Fruit fly (Drosophila melanogaster) whole organism, embryonic: ENCODE measurements around the gene Fibp.

Experiments used
- Ada2b ChIP-seq: fragments of 200-800 bp; sonication (Bioruptor generic); IDR thresholded peaks from 2 replicates; pipeline ENCODE4 v1.3.6; 2022; ENCODE audit warnings: missing biosample characterization, missing genetic modification characterization
- Asciz ChIP-seq: fragments of 200-800 bp; sonication (Bioruptor generic); optimal IDR thresholded peaks from 2 replicates; lab custom pipeline; 2017; ENCODE audit warnings: missing biosample characterization, mild to moderate bottlenecking, missing genetic modification characterization, missing genetic modification reagents
- Atf-2 ChIP-seq: fragments of 200-800 bp; sonication (Bioruptor generic); optimal IDR thresholded peaks from 2 replicates; lab custom pipeline; 2016; ENCODE audit warnings: missing biosample characterization, missing genetic modification characterization
- Bteb2 ChIP-seq: fragments of 200-800 bp; sonication (Bioruptor generic); optimal IDR thresholded peaks from 2 replicates; lab custom pipeline; 2016; ENCODE audit warnings: missing biosample characterization, missing genetic modification characterization
- CG10321 ChIP-seq: fragments of 200-800 bp; sonication (Bioruptor generic); IDR thresholded peaks from 2 replicates; pipeline ENCODE4 v1.3.6; 2022; ENCODE audit warnings: missing biosample characterization, missing genetic modification characterization
- CG12071 ChIP-seq: fragments of 200-800 bp; sonication (Bioruptor generic); optimal IDR thresholded peaks from 3 replicates; lab custom pipeline; 2018; ENCODE audit warnings: missing biosample characterization, mild to moderate bottlenecking, missing genetic modification characterization
- CG17328 ChIP-seq: fragments of 200-800 bp; sonication (Bioruptor generic); IDR thresholded peaks from 2 replicates; pipeline ENCODE4 v1.3.6; 2022; ENCODE audit warnings: missing biosample characterization, missing genetic modification characterization
- CG17802 ChIP-seq: fragments of 200-800 bp; sonication (Bioruptor generic); optimal IDR thresholded peaks from 2 replicates; lab custom pipeline; 2018; ENCODE audit warnings: missing biosample characterization, mild to moderate bottlenecking, missing genetic modification characterization, moderate library complexity
- CG3726 ChIP-seq: fragments of 200-800 bp; sonication (Bioruptor generic); IDR thresholded peaks from 3 replicates; pipeline ENCODE4, ENCODE4 v1.3.6; 2022; ENCODE audit warnings: missing biosample characterization, missing genetic modification characterization
- CG42726 ChIP-seq: fragments of 200-800 bp; sonication (Bioruptor generic); IDR thresholded peaks from 2 replicates; pipeline ENCODE4 v1.3.6; 2022; ENCODE audit warnings: missing biosample characterization, missing genetic modification characterization; ENCODE audit not compliant: partially characterized antibody
- CG6254 ChIP-seq: fragments of 200-800 bp; sonication (Bioruptor generic); optimal IDR thresholded peaks from 3 replicates; lab custom pipeline; 2017; ENCODE audit warnings: mild to moderate bottlenecking, missing biosample characterization, missing genetic modification reagents, missing genetic modification characterization
- CG9437 ChIP-seq: fragments of 200-800 bp; sonication (Bioruptor generic); optimal IDR thresholded peaks from 2 replicates; lab custom pipeline; 2018; ENCODE audit warnings: missing biosample characterization, mild to moderate bottlenecking, missing genetic modification characterization
- CG9797 ChIP-seq: fragments of 200-800 bp; sonication (Bioruptor generic); optimal IDR thresholded peaks from 3 replicates; lab custom pipeline; 2018; ENCODE audit warnings: missing biosample characterization, mild to moderate bottlenecking, missing genetic modification characterization
- Chrac-16 ChIP-seq: fragments of 200-800 bp; sonication (Bioruptor generic); optimal IDR thresholded peaks from 3 replicates; lab custom pipeline; 2016; ENCODE audit warnings: missing biosample characterization, missing genetic modification characterization
- Dip2 ChIP-seq: fragments of 200-800 bp; sonication (Bioruptor generic); IDR thresholded peaks from 2 replicates; pipeline ENCODE4 v1.3.6; 2022; ENCODE audit warnings: missing biosample characterization, missing genetic modification characterization
- Dp ChIP-seq: fragments of 200-800 bp; sonication (Bioruptor generic); optimal IDR thresholded peaks from 2 replicates; lab custom pipeline; 2018; ENCODE audit warnings: missing biosample characterization, mild to moderate bottlenecking, missing genetic modification characterization, moderate library complexity
- Drgx ChIP-seq: fragments of 200-800 bp; sonication (Bioruptor generic); IDR thresholded peaks from 2 replicates; pipeline ENCODE4 v1.3.6; 2022; ENCODE audit warnings: missing biosample characterization, missing genetic modification characterization
- ERR ChIP-seq: fragments of 200-800 bp; sonication (Bioruptor generic); optimal IDR thresholded peaks from 2 replicates; lab custom pipeline; 2016; ENCODE audit warnings: missing biosample characterization, missing genetic modification characterization
- Eip74EF ChIP-seq, 2 experiments: fragments of 200-800 bp in 1 of 2; fragments of >200 bp in 1 of 2; sonication (Bioruptor generic) in 1 of 2; optimal IDR thresholded peaks; 2 replicates each; lab custom pipeline; 2017 to 2019; ENCODE audit warnings: missing biosample characterization in 2 of 2, missing genetic modification characterization in 2 of 2, mild to moderate bottlenecking in 1 of 2, moderate library complexity in 1 of 2
- Fer1 ChIP-seq: fragments of 200-800 bp; sonication (Bioruptor generic); optimal IDR thresholded peaks from 2 replicates; lab custom pipeline; 2017; ENCODE audit warnings: missing biosample characterization, mild to moderate bottlenecking, missing genetic modification characterization
- Gsc ChIP-seq: fragments of 200-800 bp; sonication (Bioruptor generic); IDR thresholded peaks from 2 replicates; pipeline ENCODE4 v1.3.6; 2022; ENCODE audit warnings: missing biosample characterization, missing genetic modification characterization
- HLH54F ChIP-seq: fragments of 200-800 bp; sonication (Bioruptor generic); optimal IDR thresholded peaks from 3 replicates; lab custom pipeline; 2016; ENCODE audit warnings: missing biosample characterization, missing genetic modification characterization
- Hey ChIP-seq: fragments of 200-800 bp; sonication (Bioruptor generic); optimal IDR thresholded peaks from 3 replicates; lab custom pipeline; 2018; ENCODE audit warnings: missing biosample characterization, mild to moderate bottlenecking, missing genetic modification characterization
- Lpt ChIP-seq: fragments of >200 bp; optimal IDR thresholded peaks from 2 replicates; lab custom pipeline; 2018; ENCODE audit warnings: missing biosample characterization, missing genetic modification characterization
- Med ChIP-seq: fragments of 200-800 bp; sonication (Bioruptor generic); peaks from one replicate; lab custom pipeline; 2016; ENCODE audit warnings: missing biosample characterization, missing genetic modification characterization, mild to moderate bottlenecking, inconsistent platforms, moderate library complexity
- Myb ChIP-seq: fragments of 200-800 bp; sonication (Bioruptor generic); optimal IDR thresholded peaks from 2 replicates; lab custom pipeline; 2016; ENCODE audit warnings: missing biosample characterization, missing genetic modification characterization
- NC2β ChIP-seq: fragments of 200-800 bp; sonication (Bioruptor generic); optimal IDR thresholded peaks from 2 replicates; lab custom pipeline; 2016; ENCODE audit warnings: missing biosample characterization, missing genetic modification characterization
- TFAM ChIP-seq: fragments of 200-800 bp; sonication (Bioruptor generic); optimal IDR thresholded peaks from 2 replicates; lab custom pipeline; 2017; ENCODE audit warnings: missing biosample characterization, missing genetic modification characterization, inconsistent platforms
- cg ChIP-seq: fragments of 200-800 bp; sonication (Bioruptor generic); optimal IDR thresholded peaks from 3 replicates; lab custom pipeline; 2019; ENCODE audit warnings: missing biosample characterization, mild to moderate bottlenecking, missing genetic modification characterization, moderate library complexity
- chinmo ChIP-seq: fragments of 200-800 bp; sonication (Bioruptor generic); IDR thresholded peaks from 4 replicates; pipeline ENCODE4 v1.3.6; 2022; ENCODE audit warnings: missing biosample characterization, missing genetic modification characterization; ENCODE audit not compliant: partially characterized antibody
- ci ChIP-seq: fragments of 200-800 bp; sonication (Bioruptor generic); IDR thresholded peaks from 3 replicates; pipeline ENCODE4 v1.3.6; 2022; ENCODE audit warnings: missing biosample characterization, missing genetic modification characterization
- corto ChIP-seq: fragments of 200-800 bp; sonication (Bioruptor generic); optimal IDR thresholded peaks from 2 replicates; lab custom pipeline; 2016; ENCODE audit warnings: missing biosample characterization, mild to moderate bottlenecking, missing genetic modification characterization, moderate library complexity
- gfzf ChIP-seq: fragments of 200-800 bp; sonication (Bioruptor generic); optimal IDR thresholded peaks from 2 replicates; lab custom pipeline; 2016; ENCODE audit warnings: missing biosample characterization, mild to moderate bottlenecking, missing genetic modification characterization, moderate library complexity
- gro ChIP-seq: fragments of 200-800 bp; sonication (Bioruptor generic); optimal IDR thresholded peaks from 2 replicates; lab custom pipeline; 2016; ENCODE audit warnings: missing biosample characterization, missing genetic modification characterization
- hbn ChIP-seq: fragments of 200-800 bp; sonication (Bioruptor generic); IDR thresholded peaks from 2 replicates; pipeline ENCODE4 v1.3.6; 2022; ENCODE audit warnings: missing biosample characterization, missing genetic modification characterization; ENCODE audit not compliant: partially characterized antibody
- jigr1 ChIP-seq: fragments of 200-800 bp; sonication (Bioruptor generic); IDR thresholded peaks from 3 replicates; pipeline ENCODE4 v1.3.6; 2022; ENCODE audit warnings: missing biosample characterization, missing genetic modification characterization
- knrl ChIP-seq: fragments of 200-800 bp; sonication (Bioruptor generic); IDR thresholded peaks from 3 replicates; pipeline ENCODE4 v1.3.6; 2022; ENCODE audit warnings: missing biosample characterization, missing genetic modification characterization; ENCODE audit not compliant: partially characterized antibody
- maf-S ChIP-seq: fragments of 200-800 bp; sonication (Bioruptor generic); optimal IDR thresholded peaks from 2 replicates; lab custom pipeline; 2016; ENCODE audit warnings: missing biosample characterization, missing genetic modification characterization
- pan ChIP-seq, 4 experiments: fragments of >200 bp in 3 of 4; fragments of 200-800 bp in 1 of 4; sonication (Bioruptor generic) in 1 of 4; optimal IDR thresholded peaks in 3 of 4; IDR thresholded peaks in 1 of 4; 2 replicates each; pipeline versions ENCODE4 v1.3.6 to Lab custom; 2017 to 2022; ENCODE audit warnings: missing biosample characterization in 2 of 4, missing genetic modification characterization in 2 of 4, mixed read lengths in 1 of 4
- pnt ChIP-seq: fragments of 200-800 bp; sonication (Bioruptor generic); optimal IDR thresholded peaks from 3 replicates; lab custom pipeline; 2016; ENCODE audit warnings: missing biosample characterization, missing genetic modification characterization
- pzg ChIP-seq: fragments of 200-800 bp; sonication (Bioruptor generic); optimal IDR thresholded peaks from 3 replicates; lab custom pipeline; 2018; ENCODE audit warnings: missing biosample characterization, mild to moderate bottlenecking, missing genetic modification characterization, moderate library complexity
- scrt ChIP-seq: fragments of 200-800 bp; sonication (Bioruptor generic); optimal IDR thresholded peaks from 2 replicates; lab custom pipeline; 2018; ENCODE audit warnings: missing biosample characterization, mild to moderate bottlenecking, missing genetic modification characterization, moderate library complexity
- shn ChIP-seq: fragments of 200-800 bp; sonication (Bioruptor generic); optimal IDR thresholded peaks from 3 replicates; lab custom pipeline; 2016; ENCODE audit warnings: missing biosample characterization, missing genetic modification characterization
- slbo ChIP-seq: fragments of 200-800 bp; sonication (Bioruptor generic); IDR thresholded peaks from 2 replicates; pipeline ENCODE4 v1.3.6; 2022; ENCODE audit warnings: missing biosample characterization, missing genetic modification characterization
- stwl ChIP-seq: fragments of 200-800 bp; sonication (Bioruptor generic); optimal IDR thresholded peaks from 3 replicates; lab custom pipeline; 2018; ENCODE audit warnings: missing biosample characterization, mild to moderate bottlenecking, missing genetic modification characterization, moderate library complexity
- tna ChIP-seq: fragments of 200-800 bp; sonication (Bioruptor generic); IDR thresholded peaks from 2 replicates; pipeline ENCODE4 v1.3.6; 2022; ENCODE audit warnings: missing biosample characterization, missing genetic modification characterization; ENCODE audit not compliant: partially characterized antibody
- trem ChIP-seq: fragments of 200-800 bp; optimal IDR thresholded peaks from 3 replicates; lab custom pipeline; 2019; ENCODE audit warnings: missing biosample characterization, mild to moderate bottlenecking, missing genetic modification characterization, moderate library complexity

Fibp gene

DNA sequence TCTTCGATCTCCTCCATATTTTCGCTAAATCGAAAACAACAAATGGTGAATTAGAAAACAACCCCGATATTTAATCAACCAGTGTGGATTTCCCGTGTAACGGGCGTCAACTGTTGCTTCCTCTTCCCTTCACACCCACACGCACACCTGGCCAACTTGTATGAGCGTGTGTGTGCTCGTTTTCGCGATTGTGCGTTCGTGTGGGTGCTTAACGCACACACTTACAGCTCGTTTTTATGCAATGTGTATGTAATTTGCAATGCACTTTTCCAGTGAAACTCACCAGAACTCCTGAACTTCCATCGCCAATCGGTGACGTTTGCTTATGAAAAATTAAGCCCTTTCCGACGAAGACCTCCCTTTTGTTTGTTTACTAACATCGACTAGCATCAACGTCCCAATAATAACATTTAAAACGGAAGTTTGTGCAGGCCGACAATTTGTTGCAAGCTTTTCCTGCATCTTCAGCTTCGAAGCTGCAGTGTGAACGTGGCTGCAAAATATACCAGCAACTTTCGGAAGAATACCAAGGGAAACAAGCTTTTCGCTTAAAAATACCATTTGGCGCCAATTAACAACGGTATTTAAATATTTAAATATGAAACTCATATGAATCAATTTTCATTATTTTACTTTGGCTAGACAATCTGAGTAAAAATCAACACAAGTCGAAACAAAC lies 2.2 kb downstream of the Fibp start, which contains the start of gene cyc (continued):
- TF ChIP-seq gfzf (GFP tag; lab: Kevin White, UChicago) (peak; percentile 62), Eip74EF (GFP tag; optimal IDR thresholded peaks at IDR 0.05; lab: Kevin White, UChicago) (peak in 1 of 2 experiments; percentile 41), Dp (GFP tag; lab: Kevin White, UChicago) (peak; percentile 91), shn (GFP tag; lab: Kevin White, UChicago) (no peak), cg (GFP tag; lab: Kevin White, UChicago) (peak; percentile 77), pzg (GFP tag; lab: Kevin White, UChicago) (peak; percentile 65), Med (GFP tag; lab: Kevin White, UChicago) (peak; percentile 77), Gsc (GFP tag; lab: Robert Waterston, UW) (no peak), CG3726 (GFP tag; lab: Robert Waterston, UW) (no peak), Ada2b (GFP tag; lab: Robert Waterston, UW) (no peak), CG17802 (peak; percentile 98), Atf-2 (GFP tag; lab: Kevin White, UChicago) (no peak), CG9797 (GFP tag; lab: Kevin White, UChicago) (peak; percentile 62), chinmo (GFP tag; lab: Robert Waterston, UW) (peak; percentile 81; the same call in 1 of the 4 replicates), stwl (tag; lab: Kevin White, UChicago) (peak; percentile 17), CG9437 (no peak), slbo (GFP tag; lab: Robert Waterston, UW) (peak; percentile 22; the same call in 1 of the 2 replicates), tna (no peak), pan (optimal IDR thresholded peaks at IDR 0.05; lab: Kevin White, UChicago) (no peak), pan (GFP tag; optimal IDR thresholded peaks at IDR 0.05 in 1 of 2, IDR thresholded peaks at IDR 0.05 in 1 of 2) (no peak), ci (GFP tag; lab: Robert Waterston, UW) (0 out of 3 replicates have a peak, but pooled peaks have one; percentile 19), NC2β (GFP tag; lab: Kevin White, UChicago) (no peak), trem (peak; percentile 7), scrt (GFP tag; lab: Kevin White, UChicago) (peak; percentile 85), Fer1 (peak; percentile 11), ERR (GFP tag; lab: Kevin White, UChicago) (no peak), Chrac-16 (GFP tag; lab: Kevin White, UChicago) (no peak), Myb (GFP tag; lab: Kevin White, UChicago) (peak; percentile 29), Hey (tag; lab: Kevin White, UChicago) (no peak), corto (GFP tag; lab: Kevin White, UChicago) (no peak), gro (GFP tag; lab: Kevin White, UChicago) (peak; percentile 3), Bteb2 (GFP tag; lab: Kevin White, UChicago) (no peak)

DNA sequence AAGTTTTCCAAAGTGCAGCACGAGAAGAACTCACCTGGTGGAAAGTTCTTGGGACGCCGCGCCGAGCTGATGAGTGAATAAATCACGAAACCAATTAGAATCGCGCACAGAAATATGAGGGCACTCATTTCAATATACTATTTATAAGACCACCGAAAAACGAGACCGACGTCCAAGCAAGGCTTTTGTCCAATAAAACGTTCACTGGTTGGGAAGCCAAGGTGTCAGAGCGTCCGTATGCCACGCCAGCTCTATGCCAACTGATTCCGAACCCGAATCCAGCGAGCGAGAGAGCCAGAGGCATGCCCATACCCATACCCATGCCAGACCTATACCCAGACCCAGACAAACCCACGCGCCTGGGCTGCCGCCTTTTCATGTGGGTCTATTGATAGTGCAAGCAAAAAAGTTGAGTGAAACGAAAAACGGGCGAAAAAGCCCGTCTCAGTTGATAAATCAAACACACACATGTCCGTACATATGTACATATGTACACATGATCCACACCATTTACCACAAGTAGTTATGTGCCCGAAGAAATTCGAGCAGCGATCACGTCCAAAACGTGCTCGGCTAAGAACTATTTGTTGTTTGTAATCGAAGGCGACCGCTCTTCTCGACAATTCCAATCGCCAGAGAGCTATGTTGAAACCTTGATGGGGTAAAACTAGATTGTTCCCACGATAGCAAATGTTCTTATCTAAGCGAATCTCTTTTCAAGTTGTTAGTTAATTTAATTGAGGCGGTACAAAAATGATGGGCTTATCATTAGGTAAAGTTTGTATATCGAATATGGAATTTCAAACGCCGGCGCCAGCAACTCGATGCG lies 4.5 kb downstream of the Fibp start, which contains the start of gene Cyp305a1:
Gene Cyp305a1, minus strand, starts transcription at position 265 of the 829 bp plus-strand sequence.
- TF ChIP-seq TFAM (GFP tag; lab: Kevin White, UChicago) (no peak), jigr1 (no peak), CG17328 (no peak), CG42726 (GFP tag; lab: Robert Waterston, UW) (no peak), Lpt (GFP tag; lab: Kevin White, UChicago) (no peak), Drgx (GFP tag; lab: Robert Waterston, UW) (no peak), CG6254 (no peak), CG10321 (no peak), maf-S (GFP tag; lab: Kevin White, UChicago) (no peak), hbn (GFP tag; lab: Robert Waterston, UW) (no peak), Dip2 (GFP tag; lab: Robert Waterston, UW) (no peak), CG12071 (GFP tag; lab: Kevin White, UChicago) (no peak), HLH54F (GFP tag; lab: Kevin White, UChicago) (no peak), Asciz (no peak), pnt (GFP tag; lab: Kevin White, UChicago) (no peak), tna (no peak), knrl (no peak)
